3 worm cellular contexts compared by ENCODE assay signal in genomic region chrII:5202930-5203329, ce11.
TF ChIP-seq lines count a peak whose summit lies in the region.

Gene ampd-1 (plus strand): TSS chrII:5203322.

TF ChIP-seq in whole organism, L1 larva, 84 proteins besides CTCF, POLR2A, EP300 and RAD21 (continued from another document):
- TF ChIP-seq nhr-71 (tag; optimal IDR thresholded peaks at IDR 0.05; lab: Kevin White, UChicago) (peak; percentile 45), tbx-2 (tag; optimal IDR thresholded peaks at IDR 0.05; lab: Kevin White, UChicago) (no peak), fkh-8 (tag; optimal IDR thresholded peaks at IDR 0.05; lab: Kevin White, UChicago) (no peak), ceh-88 (GFP tag; IDR thresholded peaks at IDR 0.05; lab: Robert Waterston, UW) (no peak), efl-1 (optimal IDR thresholded peaks at IDR 0.05; lab: Kevin White, UChicago) (no peak), efl-1 (GFP tag; optimal IDR thresholded peaks at IDR 0.05 in 1 of 2; lab: Kevin White, UChicago) (peak in 1 of 2 experiments; percentile 85), pag-3 (tag; optimal IDR thresholded peaks at IDR 0.05; lab: Kevin White, UChicago; ENCODE audit: borderline replicate concordance, insufficient read depth) (no peak), nhr-90 (tag; optimal IDR thresholded peaks at IDR 0.05; lab: Kevin White, UChicago; ENCODE audit: poor library complexity) (peak; percentile 1), lin-35 (GFP tag; optimal IDR thresholded peaks at IDR 0.05; lab: Kevin White, UChicago) (peak in 1 of 2 experiments; percentile 37), pqm-1 (tag; optimal IDR thresholded peaks at IDR 0.05; lab: Kevin White, UChicago) (no peak), lin-13 (GFP tag; optimal IDR thresholded peaks at IDR 0.05; lab: Kevin White, UChicago) (no peak), unc-130 (tag; optimal IDR thresholded peaks at IDR 0.05; lab: Kevin White, UChicago) (no peak), ceh-82 (tag; optimal IDR thresholded peaks at IDR 0.05; lab: Kevin White, UChicago) (no peak), hlh-17 (GFP tag; optimal IDR thresholded peaks at IDR 0.05; lab: Kevin White, UChicago; ENCODE audit: borderline replicate concordance) (no peak), elt-2 (tag; optimal IDR thresholded peaks at IDR 0.05; lab: Kevin White, UChicago) (peak; percentile 89), swsn-7 (tag; optimal IDR thresholded peaks at IDR 0.05; lab: Kevin White, UChicago) (no peak), snu-23 (GFP tag; optimal IDR thresholded peaks at IDR 0.05; lab: Kevin White, UChicago) (peak; percentile 27), lin-39 (tag; optimal IDR thresholded peaks at IDR 0.05; lab: Kevin White, UChicago) (no peak), lin-14 (GFP tag; optimal IDR thresholded peaks at IDR 0.05; lab: Kevin White, UChicago) (peak; percentile 15)

TF ChIP-seq in whole organism, L2 larva, 48 proteins besides CTCF, POLR2A, EP300 and RAD21 (continued from another document):
- TF ChIP-seq nhr-6 (tag; optimal IDR thresholded peaks at IDR 0.05; lab: Kevin White, UChicago), result no peak
- no peak for TF ChIP-seq lin-39 (tag; optimal IDR thresholded peaks at IDR 0.05; lab: Kevin White, UChicago)
- peak; percentile 60 for TF ChIP-seq fos-1 (tag; optimal IDR thresholded peaks at IDR 0.05; lab: Kevin White, UChicago)
- peak; percentile 38 for TF ChIP-seq C34F6.9 (tag; optimal IDR thresholded peaks at IDR 0.05; lab: Kevin White, UChicago)
- TF ChIP-seq sma-3 (GFP tag; optimal IDR thresholded peaks at IDR 0.05; lab: Kevin White, UChicago), result peak; percentile 16

TF ChIP-seq in whole organism, L4 larva, 104 proteins besides CTCF, POLR2A, EP300 and RAD21 (continued from another document):
- TF ChIP-seq madf-9 (GFP tag; conservative IDR thresholded peaks at IDR 0.05; lab: Robert Waterston, UW) (no peak), zip-11 (GFP tag; IDR thresholded peaks at IDR 0.05; lab: Robert Waterston, UW) (no peak), fkh-10 (GFP tag; optimal IDR thresholded peaks at IDR 0.05; lab: Kevin White, UChicago) (no peak), daf-16 (GFP tag; optimal IDR thresholded peaks at IDR 0.05; lab: Kevin White, UChicago) (peak in 1 of 2 experiments; percentile 60), daf-16 (tag; optimal IDR thresholded peaks at IDR 0.05; lab: Kevin White, UChicago) (peak; percentile 96), hlh-30 (tag; optimal IDR thresholded peaks at IDR 0.05; lab: Kevin White, UChicago; ENCODE audit: insufficient read depth) (peak; percentile 58), nhr-11 (tag; optimal IDR thresholded peaks at IDR 0.05; lab: Kevin White, UChicago) (no peak), php-3 (GFP tag; IDR thresholded peaks at IDR 0.05; lab: Robert Waterston, UW) (peak; percentile 87), dmd-9 (GFP tag; IDR thresholded peaks at IDR 0.05; lab: Robert Waterston, UW) (no peak), madf-5 (GFP tag; IDR thresholded peaks at IDR 0.05; lab: Robert Waterston, UW) (no peak), dve-1 (tag; optimal IDR thresholded peaks at IDR 0.05; lab: Kevin White, UChicago; ENCODE audit: insufficient read depth) (peak; percentile 88), daf-8 (GFP tag; IDR thresholded peaks at IDR 0.05; lab: Robert Waterston, UW) (no peak)
